Fruit fly (Drosophila melanogaster) whole organism: ENCODE measurements around the gene AdamTS-A.

Experiments
- pan ChIP-seq: fragments of >200 bp; optimal IDR thresholded peaks from 2 replicates; lab custom pipeline; 2017
- usp ChIP-seq: fragments of >200 bp; optimal IDR thresholded peaks from 2 replicates; lab custom pipeline; 2017; ENCODE audit warnings: missing biosample characterization, missing genetic modification characterization, mixed read lengths

dm6 chr3R:15474820-15475219, 1.2 kb downstream of the AdamTS-A start:
- no peak for TF ChIP-seq pan (lab: Kevin White, UChicago)
- TF ChIP-seq usp (GFP tag; lab: Kevin White, UChicago) = no peak
